Worm (Caenorhabditis elegans) whole organism, L1 larva: ENCODE results near the gene nhr-19.
A peak's percentile ranks its signal among the peaks of the same experiment; 100 is the strongest.

Source experiments
- C04F5.9 ChIP-seq: sonication (generic microtip); optimal IDR thresholded peaks from 2 replicates; lab custom pipeline; 2016; ENCODE audit warnings: missing genetic modification characterization, missing compliant biosample characterization
- C16A3.4 ChIP-seq: fragments of 150-350 bp; optimal IDR thresholded peaks from 2 replicates; lab custom pipeline; 2014; ENCODE audit warnings: missing biosample characterization, missing genetic modification characterization
- F16B12.6 ChIP-seq: fragments of 150-350 bp; optimal IDR thresholded peaks from 2 replicates; lab custom pipeline; 2014; ENCODE audit warnings: missing biosample characterization, missing genetic modification characterization
- Y116A8C.19 ChIP-seq: sonication (generic microtip); optimal IDR thresholded peaks from 2 replicates; lab custom pipeline; 2016; ENCODE audit warnings: missing compliant biosample characterization, missing genetic modification characterization, borderline replicate concordance
- alr-1 ChIP-seq: fragments of 200-800 bp; sonication (Bioruptor generic); optimal IDR thresholded peaks from 2 replicates; lab custom pipeline; 2018; ENCODE audit warnings: borderline replicate concordance, mild to moderate bottlenecking, missing genetic modification characterization, missing compliant biosample characterization
- blmp-1 ChIP-seq: fragments of 150-350 bp; optimal IDR thresholded peaks from 2 replicates; lab custom pipeline; 2014; ENCODE audit warnings: missing biosample characterization, missing genetic modification characterization
- ceh-82 ChIP-seq, 3 experiments: fragments of 150-350 bp in 1 of 3; sonication (generic microtip) in 2 of 3; optimal IDR thresholded peaks; 2 replicates each; lab custom pipeline; 2014 to 2017; ENCODE audit warnings: missing biosample characterization in 3 of 3, missing genetic modification characterization in 3 of 3
- ceh-90 ChIP-seq: sonication (generic microtip); optimal IDR thresholded peaks from 2 replicates; lab custom pipeline; 2016; ENCODE audit warnings: missing genetic modification characterization, missing compliant biosample characterization
- dsc-1 ChIP-seq: sonication (generic microtip); optimal IDR thresholded peaks from 2 replicates; lab custom pipeline; 2016; ENCODE audit warnings: mild to moderate bottlenecking, missing genetic modification characterization, missing compliant biosample characterization
- efl-1 ChIP-seq, 4 experiments: fragments of 150-350 bp; optimal IDR thresholded peaks in 3 of 4; peaks in 1 of 4; 1 replicate in 1 of 4; 2 replicates in 3 of 4; lab custom pipeline; 2014; ENCODE audit warnings: missing biosample characterization in 2 of 4, missing genetic modification characterization in 2 of 4, missing genetic modification reagents in 2 of 4
- egl-13 ChIP-seq: sonication (generic microtip); optimal IDR thresholded peaks from 2 replicates; lab custom pipeline; 2016; ENCODE audit warnings: missing genotype, missing genetic modification reagents, missing genetic modification characterization, missing compliant biosample characterization
- elt-2 ChIP-seq: sonication (generic microtip); optimal IDR thresholded peaks from 2 replicates; lab custom pipeline; 2016; ENCODE audit warnings: missing genetic modification characterization, mild to moderate bottlenecking, inconsistent platforms, missing compliant biosample characterization, missing genetic modification reagents
- elt-3 ChIP-seq, 6 experiments: fragments of 150-350 bp in 1 of 6; sonication (generic microtip); optimal IDR thresholded peaks; 2 replicates each; lab custom pipeline; 2017 to 2018; ENCODE audit warnings: missing biosample characterization in 6 of 6, missing genetic modification characterization in 6 of 6, inconsistent platforms in 1 of 6
- fkh-4 ChIP-seq: sonication (generic microtip); optimal IDR thresholded peaks from 2 replicates; lab custom pipeline; 2016; ENCODE audit warnings: missing compliant biosample characterization, missing genetic modification characterization, borderline replicate concordance
- fkh-8 ChIP-seq: sonication (generic microtip); optimal IDR thresholded peaks from 2 replicates; lab custom pipeline; 2016; ENCODE audit warnings: mild to moderate bottlenecking, missing genetic modification characterization, missing compliant biosample characterization
- grh-1 ChIP-seq: fragments of 200-800 bp; sonication (Bioruptor generic); IDR thresholded peaks from 2 replicates; pipeline ENCODE4 v1.3.6; 2022; ENCODE audit warnings: missing genetic modification reagents, missing genetic modification characterization, missing compliant biosample characterization
- hlh-17 ChIP-seq: fragments of 200-800 bp; sonication (Bioruptor generic); optimal IDR thresholded peaks from 2 replicates; lab custom pipeline; 2018; ENCODE audit warnings: missing genetic modification characterization, mild to moderate bottlenecking, missing compliant biosample characterization, moderate library complexity, borderline replicate concordance
- hlh-4 ChIP-seq: sonication (generic microtip); optimal IDR thresholded peaks from 2 replicates; lab custom pipeline; 2016; ENCODE audit warnings: mild to moderate bottlenecking, missing genetic modification characterization, missing compliant biosample characterization
- jun-1 ChIP-seq: fragments of 150-350 bp; optimal IDR thresholded peaks from 2 replicates; lab custom pipeline; 2014; ENCODE audit warnings: missing biosample characterization, missing genetic modification reagents, missing genetic modification characterization
- lin-13 ChIP-seq: fragments of 150-350 bp; optimal IDR thresholded peaks from 2 replicates; lab custom pipeline; 2014; ENCODE audit warnings: missing biosample characterization, missing genetic modification reagents, missing genetic modification characterization
- lin-35 ChIP-seq, 2 experiments: fragments of 150-350 bp; optimal IDR thresholded peaks; 2 replicates each; lab custom pipeline; 2014; ENCODE audit warnings: missing biosample characterization in 2 of 2, missing genetic modification characterization in 2 of 2, missing genetic modification reagents in 2 of 2
- lin-39 ChIP-seq: fragments of 150-350 bp; optimal IDR thresholded peaks from 2 replicates; lab custom pipeline; 2014; ENCODE audit warnings: missing biosample characterization, missing genetic modification reagents, missing genetic modification characterization
- lsy-2 ChIP-seq, 2 experiments: fragments of 150-350 bp; optimal IDR thresholded peaks; 2 replicates each; lab custom pipeline; 2014; ENCODE audit warnings: missing biosample characterization in 2 of 2, missing genetic modification characterization in 2 of 2
- mab-9 ChIP-seq: fragments of 200-800 bp; sonication (Bioruptor generic); IDR thresholded peaks from 2 replicates; pipeline ENCODE4 v1.3.6; 2022; ENCODE audit warnings: missing genetic modification reagents, missing genetic modification characterization, missing compliant biosample characterization
- mef-2 ChIP-seq: fragments of 150-350 bp; optimal IDR thresholded peaks from 2 replicates; lab custom pipeline; 2014; ENCODE audit warnings: missing biosample characterization, missing genetic modification characterization
- mep-1 ChIP-seq: fragments of 150-350 bp; optimal IDR thresholded peaks from 2 replicates; lab custom pipeline; 2014; ENCODE audit warnings: missing biosample characterization, missing genetic modification characterization
- nhr-19 ChIP-seq: fragments of 200-800 bp; sonication (Bioruptor generic); conservative IDR thresholded peaks from 2 replicates; pipeline ENCODE4 v1.3.6; 2022; ENCODE audit warnings: missing genetic modification characterization, missing compliant biosample characterization
- nhr-28 ChIP-seq: fragments of 150-350 bp; optimal IDR thresholded peaks from 2 replicates; lab custom pipeline; 2014; ENCODE audit warnings: missing biosample characterization, missing genetic modification characterization
- nhr-47 ChIP-seq: sonication (generic microtip); optimal IDR thresholded peaks from 2 replicates; lab custom pipeline; 2016; ENCODE audit warnings: mild to moderate bottlenecking, missing genetic modification characterization, moderate library complexity, missing compliant biosample characterization
- nhr-71 ChIP-seq: sonication (generic microtip); optimal IDR thresholded peaks from 2 replicates; lab custom pipeline; 2016; ENCODE audit warnings: mild to moderate bottlenecking, missing genetic modification characterization, moderate library complexity, missing compliant biosample characterization
- nhr-76 ChIP-seq: sonication (generic microtip); optimal IDR thresholded peaks from 2 replicates; lab custom pipeline; 2017; ENCODE audit warnings: missing biosample characterization, missing genetic modification characterization
- nhr-84 ChIP-seq: sonication (generic microtip); optimal IDR thresholded peaks from 2 replicates; lab custom pipeline; 2017; ENCODE audit warnings: missing biosample characterization, missing genetic modification characterization
- nhr-90 ChIP-seq: sonication (generic microtip); optimal IDR thresholded peaks from 2 replicates; lab custom pipeline; 2016; ENCODE audit warnings: mild to moderate bottlenecking, missing genetic modification characterization, missing compliant biosample characterization; ENCODE audit not compliant: poor library complexity
- pqm-1 ChIP-seq: sonication (generic microtip); optimal IDR thresholded peaks from 3 replicates; lab custom pipeline; 2017; ENCODE audit warnings: missing biosample characterization, missing genetic modification characterization
- rnt-1 ChIP-seq: sonication (generic microtip); optimal IDR thresholded peaks from 2 replicates; lab custom pipeline; 2016; ENCODE audit warnings: mild to moderate bottlenecking, missing genetic modification characterization, moderate library complexity, missing compliant biosample characterization
- skn-1 ChIP-seq: fragments of 150-350 bp; optimal IDR thresholded peaks from 2 replicates; lab custom pipeline; 2014; ENCODE audit warnings: missing biosample characterization, missing genetic modification characterization
- sptf-1 ChIP-seq: fragments of 150-350 bp; optimal IDR thresholded peaks from 2 replicates; lab custom pipeline; 2014; ENCODE audit warnings: missing biosample characterization, missing genetic modification characterization
- sup-37 ChIP-seq: fragments of 200-800 bp; sonication (Bioruptor generic); optimal IDR thresholded peaks from 2 replicates; lab custom pipeline; 2018; ENCODE audit warnings: mild to moderate bottlenecking, missing genetic modification characterization, missing compliant biosample characterization
- swsn-7 ChIP-seq: sonication (generic microtip); optimal IDR thresholded peaks from 2 replicates; lab custom pipeline; 2016; ENCODE audit warnings: missing genetic modification characterization, missing compliant biosample characterization
- tbx-2 ChIP-seq: sonication (generic microtip); optimal IDR thresholded peaks from 2 replicates; lab custom pipeline; 2016; ENCODE audit warnings: missing genetic modification characterization, missing compliant biosample characterization
- unc-30 ChIP-seq: sonication (generic microtip); optimal IDR thresholded peaks from 2 replicates; lab custom pipeline; 2017; ENCODE audit warnings: missing biosample characterization, missing genetic modification characterization
- unc-86 ChIP-seq: sonication (generic microtip); optimal IDR thresholded peaks from 2 replicates; lab custom pipeline; 2016; ENCODE audit warnings: missing genetic modification characterization, missing compliant biosample characterization
- unc-98 ChIP-seq: fragments of 200-800 bp; sonication (Bioruptor generic); IDR thresholded peaks from 2 replicates; pipeline ENCODE4 v1.3.6; 2022; ENCODE audit warnings: missing genetic modification characterization, missing compliant biosample characterization
- xbp-1 ChIP-seq: sonication (generic microtip); optimal IDR thresholded peaks from 2 replicates; lab custom pipeline; 2016; ENCODE audit warnings: missing genetic modification characterization, missing compliant biosample characterization
- zag-1 ChIP-seq: fragments of 150-350 bp; optimal IDR thresholded peaks from 2 replicates; lab custom pipeline; 2014; ENCODE audit warnings: missing biosample characterization, missing genetic modification characterization
- zip-4 ChIP-seq: fragments of 200-800 bp; sonication (Bioruptor generic); optimal IDR thresholded peaks from 2 replicates; lab custom pipeline; 2018; ENCODE audit warnings: mild to moderate bottlenecking, missing genetic modification characterization, moderate library complexity, missing compliant biosample characterization

The nhr-19 gene

ce11 chrII:9620616-9621015 lies 15.3 kb upstream of the nhr-19 start (continued):
- TF ChIP-seq C16A3.4 (tag; lab: Kevin White, UChicago) (peak; percentile 22), mef-2 (tag; lab: Kevin White, UChicago) (no peak), hlh-17 (no peak), ceh-90 (no peak), egl-13 (tag; lab: Kevin White, UChicago) (no peak), fkh-4 (tag; lab: Kevin White, UChicago) (peak; percentile 6), lsy-2 (tag; optimal IDR thresholded peaks at IDR 0.05; lab: Kevin White, UChicago) (peak in 1 of 2 experiments; percentile 39), unc-86 (tag; lab: Kevin White, UChicago) (no peak), lin-35 (GFP tag; optimal IDR thresholded peaks at IDR 0.05; lab: Kevin White, UChicago) (peak in 1 of 2 experiments; percentile 29), jun-1 (tag; lab: Kevin White, UChicago) (no peak), skn-1 (tag; lab: Kevin White, UChicago) (no peak), mep-1 (peak; percentile 39), nhr-71 (tag; lab: Kevin White, UChicago) (peak; percentile 11), lin-13 (GFP tag; lab: Kevin White, UChicago) (no peak), efl-1 (optimal IDR thresholded peaks at IDR 0.05; lab: Kevin White, UChicago) (no peak), efl-1 (GFP tag; optimal IDR thresholded peaks at IDR 0.05 in 1 of 2; lab: Kevin White, UChicago) (peak in 1 of 2 experiments; percentile 40), elt-3 (tag; optimal IDR thresholded peaks at IDR 0.05; lab: Kevin White, UChicago) (peak in 5 of 6 experiments; percentile 41 to 89 (median 65)), xbp-1 (tag; lab: Kevin White, UChicago) (no peak)

ce11 chrII:9619995-9620535 lies 14.7 kb upstream of the nhr-19 start:
- peak; percentile 11 for TF ChIP-seq skn-1 (tag; lab: Kevin White, UChicago)
- peak; percentile 29 for TF ChIP-seq rnt-1 (tag; lab: Kevin White, UChicago)
- TF ChIP-seq fkh-8 (tag; lab: Kevin White, UChicago), result no peak
- peak; percentile 88 for TF ChIP-seq blmp-1 (tag; lab: Kevin White, UChicago)

ce11 chrII:9619402-9619862 lies 14.1 kb upstream of the nhr-19 start:
- TF ChIP-seq nhr-19 (GFP tag; lab: Robert Waterston, UW), result peak; percentile 61
- peak; percentile 36 for TF ChIP-seq swsn-7 (tag; lab: Kevin White, UChicago)
- no peak for TF ChIP-seq alr-1 (tag; lab: Kevin White, UChicago)
- TF ChIP-seq grh-1, result no peak
- TF ChIP-seq tbx-2 (tag; lab: Kevin White, UChicago), result peak; percentile 0
- TF ChIP-seq zip-4, result no peak
- TF ChIP-seq zag-1 (tag; lab: Kevin White, UChicago), result no peak
- no peak for TF ChIP-seq Y116A8C.19
- TF ChIP-seq fkh-8 (tag; lab: Kevin White, UChicago), result no peak
- TF ChIP-seq pqm-1 (tag; lab: Kevin White, UChicago), result no peak
- no peak for TF ChIP-seq unc-86 (tag; lab: Kevin White, UChicago)
- no peak for TF ChIP-seq hlh-4 (tag; lab: Kevin White, UChicago)
- no peak for TF ChIP-seq nhr-84
- TF ChIP-seq C16A3.4 (tag; lab: Kevin White, UChicago), result peak; percentile 61
- no peak for TF ChIP-seq sup-37 (GFP tag; lab: Kevin White, UChicago)
- peak; percentile 4 to 64 for TF ChIP-seq lin-35 (GFP tag; optimal IDR thresholded peaks at IDR 0.05; lab: Kevin White, UChicago)
- TF ChIP-seq jun-1 (tag; lab: Kevin White, UChicago), result peak; percentile 59
- TF ChIP-seq C04F5.9 (tag; lab: Kevin White, UChicago), result no peak
- no peak for TF ChIP-seq lin-39 (tag; lab: Kevin White, UChicago)
- TF ChIP-seq xbp-1 (tag; lab: Kevin White, UChicago), result peak; percentile 25
- no peak for TF ChIP-seq nhr-28 (tag; lab: Kevin White, UChicago)
- TF ChIP-seq sptf-1 (tag; lab: Kevin White, UChicago), result no peak
- TF ChIP-seq mab-9 (GFP tag; lab: Robert Waterston, UW), result no peak
- peak; percentile 33 to 43 for TF ChIP-seq efl-1 (optimal IDR thresholded peaks at IDR 0.05; lab: Kevin White, UChicago)
- TF ChIP-seq efl-1 (GFP tag; optimal IDR thresholded peaks at IDR 0.05 in 1 of 2; lab: Kevin White, UChicago), result no peak
- TF ChIP-seq nhr-90 (tag; lab: Kevin White, UChicago), result peak; percentile 72
- TF ChIP-seq unc-98 (GFP tag; lab: Robert Waterston, UW), result no peak
- peak in 2 of 3 experiments; percentile 18 to 35 for TF ChIP-seq ceh-82 (tag; optimal IDR thresholded peaks at IDR 0.05; lab: Kevin White, UChicago)
- no peak for TF ChIP-seq nhr-76 (tag; lab: Kevin White, UChicago)
- no peak for TF ChIP-seq F16B12.6 (tag; lab: Kevin White, UChicago)
- TF ChIP-seq unc-30 (tag; lab: Kevin White, UChicago), result no peak
- peak; percentile 40 for TF ChIP-seq dsc-1
- TF ChIP-seq elt-2 (tag; lab: Kevin White, UChicago), result peak; percentile 62
- peak; percentile 17 for TF ChIP-seq nhr-47 (tag; lab: Kevin White, UChicago)
- TF ChIP-seq lin-13 (GFP tag; lab: Kevin White, UChicago), result no peak
